Worm (Caenorhabditis elegans): Measurements from ENCODE around the gene F59D12.2.

DNA sequence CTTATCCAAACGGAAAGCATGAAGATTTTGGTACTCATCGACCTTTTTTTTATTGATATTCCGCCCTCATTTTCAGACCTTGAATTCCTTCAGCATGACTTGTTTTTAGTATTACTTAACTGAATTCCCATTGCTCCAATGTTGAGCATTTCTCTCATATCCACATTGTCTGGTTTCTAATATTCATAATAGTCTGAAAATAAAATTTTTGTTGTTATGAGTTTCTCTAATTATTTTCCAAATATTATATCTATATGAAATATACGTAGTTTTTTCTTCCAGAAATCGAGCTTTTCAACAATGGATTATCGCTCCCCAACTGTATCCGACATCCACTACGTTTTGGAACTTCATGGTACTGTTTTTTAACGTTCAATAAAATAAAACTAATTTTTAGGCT lies 32.9 kb downstream of the F59D12.2 start, which contains the start of gene H08J19.1:
- TF ChIP-seq unc-62 (GFP tag; optimal IDR thresholded peaks at IDR 0.05) (no peak), elt-3 (tag; optimal IDR thresholded peaks at IDR 0.05) (no peak), skn-1 (tag; optimal IDR thresholded peaks at IDR 0.05) (no peak), nhr-10 (tag; optimal IDR thresholded peaks at IDR 0.05) (no peak), egl-27 (tag; optimal IDR thresholded peaks at IDR 0.05) (no peak), unc-39 (tag; optimal IDR thresholded peaks at IDR 0.05) (no peak), Y55F3AM.14 (GFP tag; optimal IDR thresholded peaks at IDR 0.05) (no peak), ztf-1 (GFP tag; conservative IDR thresholded peaks at IDR 0.05) (no peak), snpc-4 (tag; optimal IDR thresholded peaks at IDR 0.05) (no peak), peb-1 (tag; optimal IDR thresholded peaks at IDR 0.05) (no peak), R02D3.7 (tag; optimal IDR thresholded peaks at IDR 0.05) (no peak), blmp-1 (tag; optimal IDR thresholded peaks at IDR 0.05; ENCODE audit: insufficient read depth) (no peak)

Measured in whole organism, L2 larva.